Worm (Caenorhabditis elegans) whole organism, late embryonic: ENCODE results near the gene nlf-1.
A peak's percentile ranks its signal among the peaks of the same experiment; 100 is the strongest.

Experiments used
- C08G9.2 ChIP-seq: sonication (generic microtip); optimal IDR thresholded peaks from 2 replicates; lab custom pipeline; 2016; ENCODE audit warnings: mild to moderate bottlenecking, missing genetic modification characterization, moderate library complexity, missing compliant biosample characterization
- C38D4.7 ChIP-seq: fragments of 200-800 bp; sonication (Bioruptor generic); optimal IDR thresholded peaks from 2 replicates; lab custom pipeline; 2018; ENCODE audit warnings: mild to moderate bottlenecking, missing genetic modification characterization, moderate library complexity, missing compliant biosample characterization
- F13H6.1 ChIP-seq: sonication (generic microtip); optimal IDR thresholded peaks from 2 replicates; lab custom pipeline; 2016; ENCODE audit warnings: missing genetic modification characterization, missing compliant biosample characterization
- T23F11.4 ChIP-seq: fragments of 200-800 bp; sonication (Bioruptor generic); optimal IDR thresholded peaks from 2 replicates; lab custom pipeline; 2018; ENCODE audit warnings: mild to moderate bottlenecking, missing genetic modification characterization, missing compliant biosample characterization
- ahr-1 ChIP-seq: sonication (generic microtip); optimal IDR thresholded peaks from 2 replicates; lab custom pipeline; 2016; ENCODE audit warnings: missing genetic modification characterization, missing compliant biosample characterization
- ceh-14 ChIP-seq: sonication (generic microtip); optimal IDR thresholded peaks from 2 replicates; lab custom pipeline; 2016; ENCODE audit warnings: missing genotype, missing genetic modification characterization, missing compliant biosample characterization
- ceh-18 ChIP-seq: sonication (generic microtip); optimal IDR thresholded peaks from 2 replicates; lab custom pipeline; 2016; ENCODE audit warnings: missing genetic modification characterization, missing compliant biosample characterization
- ceh-19 ChIP-seq: fragments of 200-800 bp; sonication (Bioruptor generic); optimal IDR thresholded peaks from 2 replicates; lab custom pipeline; 2018; ENCODE audit warnings: mild to moderate bottlenecking, missing genetic modification characterization, missing compliant biosample characterization
- ceh-30 ChIP-seq: fragments of 150-350 bp; optimal IDR thresholded peaks from 2 replicates; lab custom pipeline; 2014; ENCODE audit warnings: missing biosample characterization, missing genetic modification characterization
- ceh-31 ChIP-seq: sonication (generic microtip); optimal IDR thresholded peaks from 2 replicates; lab custom pipeline; 2016; ENCODE audit warnings: missing genetic modification characterization, missing compliant biosample characterization
- ceh-34 ChIP-seq: sonication (generic microtip); optimal IDR thresholded peaks from 2 replicates; lab custom pipeline; 2016; ENCODE audit warnings: mild to moderate bottlenecking, missing genetic modification characterization, missing compliant biosample characterization
- ceh-48 ChIP-seq: sonication (generic microtip); optimal IDR thresholded peaks from 2 replicates; lab custom pipeline; 2016; ENCODE audit warnings: missing genetic modification characterization, inconsistent platforms, missing compliant biosample characterization
- ceh-6 ChIP-seq: fragments of 200-800 bp; sonication (Bioruptor generic); optimal IDR thresholded peaks from 2 replicates; lab custom pipeline; 2018; ENCODE audit warnings: mild to moderate bottlenecking, missing genetic modification characterization, missing compliant biosample characterization
- ceh-9 ChIP-seq: sonication (generic microtip); optimal IDR thresholded peaks from 2 replicates; lab custom pipeline; 2016; ENCODE audit warnings: mild to moderate bottlenecking, missing genetic modification characterization, inconsistent platforms, missing compliant biosample characterization
- dmd-4 ChIP-seq: sonication (generic microtip); optimal IDR thresholded peaks from 2 replicates; lab custom pipeline; 2016; ENCODE audit warnings: borderline replicate concordance, missing genetic modification characterization, missing compliant biosample characterization
- elt-2 ChIP-seq: sonication (generic microtip); optimal IDR thresholded peaks from 2 replicates; lab custom pipeline; 2016; ENCODE audit warnings: missing genetic modification reagents, missing genetic modification characterization, missing compliant biosample characterization
- ets-4 ChIP-seq: sonication (generic microtip); optimal IDR thresholded peaks from 2 replicates; lab custom pipeline; 2016; ENCODE audit warnings: missing genetic modification characterization, missing compliant biosample characterization
- fax-1 ChIP-seq: sonication (generic microtip); optimal IDR thresholded peaks from 2 replicates; lab custom pipeline; 2016; ENCODE audit warnings: missing genotype, missing genetic modification characterization, missing compliant biosample characterization
- fkh-10 ChIP-seq: fragments of 150-350 bp; optimal IDR thresholded peaks from 2 replicates; lab custom pipeline; 2014; ENCODE audit warnings: missing biosample characterization, missing genetic modification reagents, missing genetic modification characterization
- fkh-6 ChIP-seq: sonication (generic microtip); optimal IDR thresholded peaks from 2 replicates; lab custom pipeline; 2016; ENCODE audit warnings: missing genetic modification characterization, missing compliant biosample characterization
- hlh-30 ChIP-seq: sonication (generic microtip); optimal IDR thresholded peaks from 2 replicates; lab custom pipeline; 2017; ENCODE audit warnings: antibody characterized with exemption, missing genetic modification characterization, missing compliant biosample characterization; ENCODE audit not compliant: insufficient read depth
- hlh-8 ChIP-seq: sonication (generic microtip); optimal IDR thresholded peaks from 2 replicates; lab custom pipeline; 2016; ENCODE audit warnings: missing genotype, missing genetic modification characterization, missing compliant biosample characterization
- lim-6 ChIP-seq: sonication (generic microtip); optimal IDR thresholded peaks from 2 replicates; lab custom pipeline; 2016; ENCODE audit warnings: missing genetic modification characterization, missing compliant biosample characterization
- lin-11 ChIP-seq: fragments of 200-800 bp; sonication (Bioruptor generic); optimal IDR thresholded peaks from 2 replicates; lab custom pipeline; 2018; ENCODE audit warnings: mild to moderate bottlenecking, missing genetic modification characterization, missing compliant biosample characterization
- madf-2 ChIP-seq: sonication (generic microtip); optimal IDR thresholded peaks from 2 replicates; lab custom pipeline; 2017; ENCODE audit warnings: missing genetic modification characterization, missing compliant biosample characterization
- mec-3 ChIP-seq: sonication (generic microtip); optimal IDR thresholded peaks from 2 replicates; lab custom pipeline; 2016; ENCODE audit warnings: borderline replicate concordance, missing genetic modification characterization, missing compliant biosample characterization
- nfya-1 ChIP-seq: sonication (generic microtip); optimal IDR thresholded peaks from 2 replicates; lab custom pipeline; 2017; ENCODE audit warnings: missing genetic modification characterization, mild to moderate bottlenecking, missing compliant biosample characterization, antibody characterized with exemption, moderate library complexity
- pax-1 ChIP-seq: fragments of 150-350 bp; optimal IDR thresholded peaks from 2 replicates; lab custom pipeline; 2014; ENCODE audit warnings: missing biosample characterization, missing genetic modification characterization
- pha-2 ChIP-seq: sonication (generic microtip); optimal IDR thresholded peaks from 2 replicates; lab custom pipeline; 2017; ENCODE audit warnings: mild to moderate bottlenecking, missing genetic modification characterization, missing compliant biosample characterization
- pros-1 ChIP-seq: fragments of 150-350 bp; optimal IDR thresholded peaks from 2 replicates; lab custom pipeline; 2014; ENCODE audit warnings: missing biosample characterization, missing genetic modification reagents, missing genetic modification characterization
- ref-2 ChIP-seq: sonication (generic microtip); optimal IDR thresholded peaks from 2 replicates; lab custom pipeline; 2016; ENCODE audit warnings: missing genetic modification characterization, missing compliant biosample characterization
- rnt-1 ChIP-seq: sonication (generic microtip); optimal IDR thresholded peaks from 2 replicates; lab custom pipeline; 2016; ENCODE audit warnings: missing genetic modification characterization, missing compliant biosample characterization
- sdc-2 ChIP-seq: sonication (generic microtip); optimal IDR thresholded peaks from 2 replicates; lab custom pipeline; 2016; ENCODE audit warnings: missing genotype, missing genetic modification characterization, missing compliant biosample characterization
- sox-4 ChIP-seq: sonication (generic microtip); optimal IDR thresholded peaks from 2 replicates; lab custom pipeline; 2017; ENCODE audit warnings: mild to moderate bottlenecking, missing genetic modification characterization, inconsistent platforms, missing compliant biosample characterization
- syd-9 ChIP-seq: sonication (generic microtip); optimal IDR thresholded peaks from 2 replicates; lab custom pipeline; 2016; ENCODE audit warnings: mild to moderate bottlenecking, missing genetic modification characterization, moderate library complexity, missing compliant biosample characterization
- tbx-2 ChIP-seq: sonication (generic microtip); optimal IDR thresholded peaks from 2 replicates; lab custom pipeline; 2016; ENCODE audit warnings: missing genetic modification characterization, missing compliant biosample characterization
- ttx-3 ChIP-seq: sonication (generic microtip); optimal IDR thresholded peaks from 2 replicates; lab custom pipeline; 2016; ENCODE audit warnings: missing genetic modification reagents, missing genetic modification characterization, missing compliant biosample characterization
- unc-3 ChIP-seq, 2 experiments: fragments of 200-800 bp in 1 of 2; sonication (Bioruptor generic) in 1 of 2; sonication (generic microtip) in 1 of 2; conservative IDR thresholded peaks in 1 of 2; optimal IDR thresholded peaks in 1 of 2; 2 replicates each; pipeline versions ENCODE4 v1.3.6 to Lab custom; 2016 to 2022; ENCODE audit warnings: missing compliant biosample characterization in 2 of 2, missing genetic modification characterization in 2 of 2, missing genetic modification reagents in 1 of 2
- unc-42 ChIP-seq: sonication (generic microtip); optimal IDR thresholded peaks from 2 replicates; lab custom pipeline; 2016; ENCODE audit warnings: missing genotype, missing genetic modification characterization, missing compliant biosample characterization
- unc-55 ChIP-seq: sonication (generic microtip); optimal IDR thresholded peaks from 2 replicates; lab custom pipeline; 2017; ENCODE audit warnings: missing biosample characterization, missing genetic modification reagents, missing genetic modification characterization

The nlf-1 gene

ce11 chrX:1017456-1017855 is at the start of gene nlf-1, which contains the start of gene F55A4.13:
TSS of gene nlf-1 (minus strand) at chrX:1017567.
TSS of gene F55A4.13 (minus strand) at chrX:1017556.
- TF ChIP-seq F13H6.1 (tag; lab: Kevin White, UChicago) (no peak), C38D4.7 (GFP tag; lab: Kevin White, UChicago) (no peak), pha-2 (tag; lab: Kevin White, UChicago) (no peak), sdc-2 (tag; lab: Kevin White, UChicago) (no peak)

ce11 chrX:1064064-1064463 is 46.7 kb upstream of the nlf-1 start:
- TF ChIP-seq ceh-31 (tag; lab: Kevin White, UChicago) (peak; percentile 77), sdc-2 (tag; lab: Kevin White, UChicago) (peak; percentile 60), unc-3 (GFP tag; conservative IDR thresholded peaks at IDR 0.05; lab: Robert Waterston, UW) (0 out of 2 replicates have a peak, but pooled peaks have one; percentile 5), unc-3 (tag; optimal IDR thresholded peaks at IDR 0.05; lab: Kevin White, UChicago) (peak; percentile 61), tbx-2 (tag; lab: Kevin White, UChicago) (peak; percentile 61), ceh-14 (peak; percentile 48), ceh-34 (tag; lab: Kevin White, UChicago) (peak; percentile 71), sox-4 (tag; lab: Kevin White, UChicago) (peak; percentile 4), fkh-6 (tag; lab: Kevin White, UChicago) (peak; percentile 10), mec-3 (tag; lab: Kevin White, UChicago) (no peak), C08G9.2 (tag; lab: Kevin White, UChicago) (peak; percentile 38), lim-6 (tag; lab: Kevin White, UChicago) (peak; percentile 93), ahr-1 (tag; lab: Kevin White, UChicago) (no peak), fax-1 (tag; lab: Kevin White, UChicago) (no peak), elt-2 (no peak), syd-9 (tag; lab: Kevin White, UChicago) (peak; percentile 55), madf-2 (tag; lab: Kevin White, UChicago) (no peak), hlh-8 (tag; lab: Kevin White, UChicago) (peak; percentile 71), unc-55 (GFP tag; lab: Kevin White, UChicago) (peak; percentile 58), C38D4.7 (GFP tag; lab: Kevin White, UChicago) (no peak), unc-42 (tag; lab: Kevin White, UChicago) (peak; percentile 84), hlh-30 (tag; lab: Kevin White, UChicago) (no peak), ceh-9 (no peak), dmd-4 (tag; lab: Kevin White, UChicago) (no peak), ceh-18 (peak; percentile 80), ceh-19 (peak; percentile 6), rnt-1 (peak; percentile 74), lin-11 (tag; lab: Kevin White, UChicago) (no peak), ceh-6 (GFP tag; lab: Kevin White, UChicago) (no peak), ceh-30 (tag; lab: Kevin White, UChicago) (no peak), T23F11.4 (GFP tag; lab: Kevin White, UChicago) (no peak), ttx-3 (no peak), pros-1 (tag; lab: Kevin White, UChicago) (peak; percentile 61), nfya-1 (tag; lab: Kevin White, UChicago) (peak; percentile 79), ceh-48 (peak; percentile 30)

ce11 chrX:1062403-1063073 is 45.2 kb upstream of the nlf-1 start, which contains the start of gene unc-1:
TSS of gene unc-1 (minus strand) at chrX:1062453.
- no peak for TF ChIP-seq fkh-10 (GFP tag; lab: Kevin White, UChicago)
- peak; percentile 43 for TF ChIP-seq ceh-31 (tag; lab: Kevin White, UChicago)
- no peak for TF ChIP-seq pros-1 (tag; lab: Kevin White, UChicago)
- no peak for TF ChIP-seq pax-1 (tag; lab: Kevin White, UChicago)
- no peak for TF ChIP-seq ets-4 (tag; lab: Kevin White, UChicago)
- TF ChIP-seq mec-3 (tag; lab: Kevin White, UChicago) = no peak
- peak; percentile 14 for TF ChIP-seq ref-2 (tag; lab: Kevin White, UChicago)
- peak; percentile 20 for TF ChIP-seq ceh-14
- TF ChIP-seq unc-42 (tag; lab: Kevin White, UChicago) = peak; percentile 94
- no peak for TF ChIP-seq ceh-34 (tag; lab: Kevin White, UChicago)
